Fruit fly (Drosophila melanogaster): Measurements from ENCODE around the gene CG15602.
"Not testable (repeated sequence)": the region's sequence is repeated elsewhere in the genome, so short reads cannot be mapped to it uniquely, and the experiment has no call there.

CG15602 gene

dm6 chrX:15799085-15799557, at the start of gene CG15602, which contains the start of gene sordd2:
TSS of gene CG15602 (plus strand) at chrX:15799426.
TSS of gene sordd2 (minus strand) at chrX:15799162.
- not testable (repeated sequence) for TF ChIP-seq CG9705, Mio, Hr78 (GFP tag; optimal IDR thresholded peaks at IDR 0.05)

DNA sequence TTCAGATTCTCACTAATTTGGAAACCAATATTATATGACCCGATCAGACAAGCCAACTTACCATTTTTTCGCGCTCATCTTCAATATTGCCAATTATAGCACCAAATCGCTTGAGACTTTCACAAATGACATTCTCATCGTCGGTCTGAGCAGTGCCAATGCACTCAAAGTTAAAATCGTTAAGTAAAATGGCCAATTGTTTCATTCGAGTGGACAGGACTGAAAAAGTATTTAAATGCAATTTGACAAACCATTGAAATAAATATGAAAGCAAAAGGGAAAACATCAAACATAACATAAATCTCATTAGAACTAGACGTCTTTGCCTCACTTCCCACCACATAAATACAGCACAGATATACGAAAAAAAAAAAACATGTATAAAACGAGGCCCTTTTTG, 43.2 kb upstream of the CG15602 start, which contains the start of gene CG8260:
Gene CG8260, plus strand, starts transcription at position 301 of the 400 bp plus-strand sequence.
- no peak for TF ChIP-seq Rel (GFP tag; optimal IDR thresholded peaks at IDR 0.05)
- TF ChIP-seq Rel (tag; optimal IDR thresholded peaks at IDR 0.05), result no peak
- TF ChIP-seq OdsH (GFP tag; optimal IDR thresholded peaks at IDR 0.05), result no peak
- no peak for TF ChIP-seq br (GFP tag; optimal IDR thresholded peaks at IDR 0.05)
- TF ChIP-seq CG9705 (GFP tag; optimal IDR thresholded peaks at IDR 0.05), result no peak
- no peak for TF ChIP-seq dsf (GFP tag; optimal IDR thresholded peaks at IDR 0.05; ENCODE audit: borderline replicate concordance)
- no peak for TF ChIP-seq Myc (optimal IDR thresholded peaks at IDR 0.05)
- no peak for TF ChIP-seq CrebA (GFP tag; optimal IDR thresholded peaks at IDR 0.05; ENCODE audit: borderline replicate concordance)

DNA sequence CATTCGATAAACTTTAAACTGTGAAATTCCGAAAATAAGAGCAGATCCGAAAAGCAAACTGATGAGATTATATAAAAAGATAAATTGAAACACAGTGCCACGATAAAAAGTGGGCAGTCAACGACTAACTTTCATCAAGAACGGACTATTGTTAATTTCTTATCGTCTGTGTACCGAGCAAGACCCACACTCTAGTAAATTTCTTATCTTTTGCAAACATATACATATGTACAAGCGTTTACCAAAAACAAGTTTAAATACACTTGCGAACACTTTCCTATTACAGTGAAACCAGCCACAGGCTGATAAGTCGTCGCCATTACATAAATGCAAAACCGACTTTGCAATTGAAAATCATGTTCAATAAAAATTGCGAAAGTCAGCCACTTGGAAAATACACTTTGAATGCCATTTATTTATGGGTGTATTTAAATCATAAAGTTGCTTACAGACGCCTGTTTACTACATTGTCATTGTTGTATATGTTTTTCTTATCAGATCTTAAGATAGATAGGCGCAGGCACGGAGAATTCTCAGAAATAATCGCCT, 40.5 kb upstream of the CG15602 start:
- TF ChIP-seq Dif (GFP tag; optimal IDR thresholded peaks at IDR 0.05; ENCODE audit: partially characterized antibody), result no peak
- no peak for TF ChIP-seq Jra (GFP tag; optimal IDR thresholded peaks at IDR 0.05)
- TF ChIP-seq fru (GFP tag; optimal IDR thresholded peaks at IDR 0.05), result peak; percentile 6
- TF ChIP-seq lola (GFP tag; optimal IDR thresholded peaks at IDR 0.05), result no peak

- no peak for TF ChIP-seq OdsH (GFP tag; optimal IDR thresholded peaks at IDR 0.05)
Observed at dm6 chrX:15759752-15760446, 39.3 kb upstream of the CG15602 start.

DNA sequence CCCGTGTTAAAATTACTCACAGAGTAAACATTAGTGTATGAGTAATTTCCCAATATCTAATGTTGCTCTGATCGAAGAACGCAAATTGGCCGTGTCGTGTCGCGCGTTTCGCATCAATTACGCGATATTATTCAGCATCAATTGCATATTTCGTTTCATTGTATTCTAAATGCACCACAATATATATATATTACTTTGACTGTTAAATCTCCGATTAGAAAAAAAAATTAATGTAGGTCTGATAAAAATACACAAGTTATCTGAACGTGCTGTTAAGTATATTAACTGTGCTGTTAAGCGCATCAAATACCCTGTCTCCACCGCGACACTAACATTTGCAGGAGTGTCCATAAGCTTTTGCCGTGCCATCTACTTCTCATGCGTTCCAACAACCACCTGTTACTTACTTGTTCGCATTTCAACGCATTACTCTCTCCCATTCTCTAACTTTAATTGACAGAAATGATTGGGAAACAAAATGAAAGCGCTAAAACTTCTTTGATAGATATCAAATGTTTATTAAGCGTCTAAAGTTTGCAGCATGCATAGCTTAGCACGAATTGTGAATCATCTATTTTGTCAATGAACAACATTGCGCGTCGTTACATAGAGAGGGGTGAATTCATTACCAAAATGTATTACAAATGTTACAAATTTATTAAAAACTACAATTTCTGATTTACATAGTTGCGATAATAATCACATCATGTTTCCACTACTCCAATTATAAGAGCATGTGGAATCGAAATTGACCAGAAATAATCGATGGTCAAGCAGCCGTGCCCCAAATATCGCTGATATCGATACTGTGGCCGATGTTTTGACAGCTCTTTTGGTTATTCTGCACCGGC, 38.6 kb upstream of the CG15602 start, which contains the start of the genes Graf and mRpL3:
Gene Graf, minus strand, starts transcription at position 287 of the 851 bp plus-strand sequence.
Gene mRpL3, plus strand, starts transcription at position 802 of the 851 bp plus-strand sequence.
- no peak for TF ChIP-seq foxo (GFP tag; optimal IDR thresholded peaks at IDR 0.05)
- peak; percentile 84 for TF ChIP-seq N (GFP tag; optimal IDR thresholded peaks at IDR 0.05)
- peak; percentile 71 for TF ChIP-seq woc (GFP tag; optimal IDR thresholded peaks at IDR 0.05)
- TF ChIP-seq psq (GFP tag; optimal IDR thresholded peaks at IDR 0.05), result no peak
- TF ChIP-seq Rel (GFP tag; optimal IDR thresholded peaks at IDR 0.05), result no peak
- TF ChIP-seq Rel (tag; optimal IDR thresholded peaks at IDR 0.05), result no peak
- peak; percentile 97 for TF ChIP-seq fru (GFP tag; optimal IDR thresholded peaks at IDR 0.05)
- TF ChIP-seq OdsH (GFP tag; optimal IDR thresholded peaks at IDR 0.05), result no peak
- no peak for TF ChIP-seq sv (GFP tag; optimal IDR thresholded peaks at IDR 0.05)
- TF ChIP-seq Hr78 (GFP tag; optimal IDR thresholded peaks at IDR 0.05), result peak; percentile 74
- no peak for TF ChIP-seq CG32264 (GFP tag; optimal IDR thresholded peaks at IDR 0.05)
- no peak for TF ChIP-seq rgr (GFP tag; optimal IDR thresholded peaks at IDR 0.05)
- no peak for TF ChIP-seq brk (GFP tag; optimal IDR thresholded peaks at IDR 0.05)

- TF ChIP-seq Rel (GFP tag; optimal IDR thresholded peaks at IDR 0.05) (no peak), Rel (tag; optimal IDR thresholded peaks at IDR 0.05) (peak; percentile 6), fru (GFP tag; optimal IDR thresholded peaks at IDR 0.05) (no peak)
Observed at dm6 chrX:15761298-15761640, 38.0 kb upstream of the CG15602 start.

DNA sequence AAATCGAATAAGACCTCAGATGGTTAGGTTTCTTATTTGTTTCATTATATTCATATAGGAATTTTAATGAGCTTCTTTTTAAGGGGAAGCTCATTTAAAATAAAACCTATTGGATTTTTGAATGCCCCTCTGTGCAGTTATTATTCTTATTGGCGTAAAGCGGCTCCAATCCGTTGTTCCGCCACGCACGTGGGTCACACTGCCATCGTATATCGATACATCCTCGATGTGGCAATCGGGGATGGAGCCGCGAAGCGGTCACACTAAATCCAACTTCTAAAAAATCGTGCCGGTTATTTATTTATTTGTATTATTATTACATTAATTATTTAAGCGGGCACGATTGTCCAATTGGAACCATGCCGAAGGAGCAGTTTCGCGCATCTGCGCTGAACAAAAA, 36.5 kb upstream of the CG15602 start, which contains the start of gene Polr3A:
Gene Polr3A, plus strand, starts transcription at position 234 of the 400 bp plus-strand sequence.
- no peak for TF ChIP-seq foxo (GFP tag; optimal IDR thresholded peaks at IDR 0.05)
- TF ChIP-seq usp (GFP tag; optimal IDR thresholded peaks at IDR 0.05), result no peak
- no peak for TF ChIP-seq pan (optimal IDR thresholded peaks at IDR 0.05)
- no peak for TF ChIP-seq brk (GFP tag; optimal IDR thresholded peaks at IDR 0.05)
- no peak for TF ChIP-seq dmrt93B (GFP tag; optimal IDR thresholded peaks at IDR 0.05)
- TF ChIP-seq sv (GFP tag; optimal IDR thresholded peaks at IDR 0.05), result no peak
- no peak for TF ChIP-seq GATAd (GFP tag; optimal IDR thresholded peaks at IDR 0.05)
- TF ChIP-seq CrebA (GFP tag; optimal IDR thresholded peaks at IDR 0.05; ENCODE audit: borderline replicate concordance), result no peak
- no peak for TF ChIP-seq woc (GFP tag; optimal IDR thresholded peaks at IDR 0.05)
- TF ChIP-seq dsf (GFP tag; optimal IDR thresholded peaks at IDR 0.05; ENCODE audit: borderline replicate concordance), result no peak
- TF ChIP-seq CG32264 (GFP tag; optimal IDR thresholded peaks at IDR 0.05), result no peak
- TF ChIP-seq HLH106 (tag; optimal IDR thresholded peaks at IDR 0.05), result no peak
- TF ChIP-seq Jra (GFP tag; optimal IDR thresholded peaks at IDR 0.05), result no peak
- no peak for TF ChIP-seq jim (GFP tag; optimal IDR thresholded peaks at IDR 0.05)
- TF ChIP-seq Dfd (GFP tag; optimal IDR thresholded peaks at IDR 0.05), result no peak
- TF ChIP-seq dl (GFP tag; optimal IDR thresholded peaks at IDR 0.05; ENCODE audit: insufficient read depth in 1 of 2, partially characterized antibody in 2 of 2), result no peak
- no peak for TF ChIP-seq lola (GFP tag; optimal IDR thresholded peaks at IDR 0.05)
- no peak for TF ChIP-seq ey (GFP tag; optimal IDR thresholded peaks at IDR 0.05)
- no peak for TF ChIP-seq psq (GFP tag; optimal IDR thresholded peaks at IDR 0.05)
- TF ChIP-seq Vsx2 (GFP tag; optimal IDR thresholded peaks at IDR 0.05; ENCODE audit: partially characterized antibody), result no peak
